Fruit fly (Drosophila melanogaster) ovary, adult (tissue): Measurements from ENCODE around the gene CG5556.

Experiments
- CG17801 ChIP-seq: fragments of 200-800 bp; optimal IDR thresholded peaks from 2 replicates; lab custom pipeline; 2019; ENCODE audit warnings: missing biosample characterization, mild to moderate bottlenecking, missing genetic modification characterization, moderate library complexity; ENCODE audit not compliant: partially characterized antibody

CG5556 gene

DNA sequence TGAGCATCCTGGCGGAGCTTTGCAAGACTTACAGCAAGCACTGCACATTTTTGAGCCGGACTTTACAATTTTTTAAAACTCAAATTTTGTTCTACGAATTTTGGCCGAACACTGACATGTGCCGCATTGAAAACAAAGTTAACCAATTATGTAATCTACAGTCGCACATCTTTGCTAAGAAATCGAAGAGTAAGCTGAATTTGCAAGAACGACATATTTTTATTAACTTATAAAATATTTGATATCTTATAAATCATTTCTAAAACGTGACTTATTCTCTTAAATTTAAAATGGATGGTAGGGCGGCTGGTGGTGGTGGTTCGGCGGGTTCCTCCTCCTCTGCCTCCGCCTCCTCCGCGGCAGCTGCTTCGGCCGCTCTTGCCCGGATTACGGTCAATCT, at the start of gene CG5556:
Gene CG5556 (minus strand): TSS at position 101 of the 400 bp plus-strand sequence.
- no peak for TF ChIP-seq CG17801 (GFP tag; lab: Kevin White, UChicago)

- no peak for TF ChIP-seq CG17801 (GFP tag; lab: Kevin White, UChicago)
Observed at dm6 chr2L:1399434-1399833, 46.8 kb upstream of the CG5556 start.

- no peak for TF ChIP-seq CG17801 (GFP tag; lab: Kevin White, UChicago)
Observed at dm6 chr2L:1393611-1394010, 40.9 kb upstream of the CG5556 start.

DNA sequence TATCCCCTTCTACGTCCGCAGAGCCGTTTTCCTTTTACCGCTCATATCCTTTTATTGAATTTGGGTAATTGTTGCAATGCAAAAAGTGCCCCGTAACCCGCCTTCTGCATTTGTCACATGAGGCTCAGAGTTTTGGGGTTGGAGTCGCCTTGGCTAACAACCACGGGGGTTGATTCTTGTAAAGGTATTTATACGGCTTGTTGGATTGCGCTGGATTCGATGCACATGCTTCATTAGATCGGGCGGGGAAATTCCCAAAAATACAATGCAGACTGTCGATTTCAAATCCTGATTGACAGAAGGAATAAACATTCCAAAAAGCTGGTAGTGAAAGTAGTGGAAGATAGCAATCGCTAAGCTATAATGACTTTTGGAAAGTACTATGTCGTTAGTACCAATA, 37.6 kb upstream of the CG5556 start:
- no peak for TF ChIP-seq CG17801 (GFP tag; lab: Kevin White, UChicago)

DNA sequence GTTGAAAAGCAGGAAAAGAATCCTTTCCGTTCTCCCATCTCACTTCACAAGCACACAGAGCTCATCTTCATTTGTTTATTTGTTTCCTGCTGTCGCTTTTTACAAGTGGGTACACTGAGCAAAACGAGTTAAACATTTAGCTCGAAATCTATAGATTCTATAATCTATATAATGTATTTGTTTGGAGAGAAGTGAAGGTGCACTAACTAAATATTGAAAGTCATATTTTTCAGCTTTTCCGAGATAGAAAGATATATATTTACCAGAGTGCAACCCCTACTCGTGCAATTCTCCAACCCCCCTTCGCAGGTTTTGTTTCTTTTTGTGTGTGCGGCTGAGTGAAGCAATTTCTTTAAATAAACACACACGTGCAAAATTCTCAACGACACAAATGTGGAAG, 35.1 kb upstream of the CG5556 start:
- no peak for TF ChIP-seq CG17801 (GFP tag; lab: Kevin White, UChicago)

dm6 chr2L:1386512-1386911, 33.8 kb upstream of the CG5556 start:
- TF ChIP-seq CG17801 (GFP tag; lab: Kevin White, UChicago): no peak

DNA sequence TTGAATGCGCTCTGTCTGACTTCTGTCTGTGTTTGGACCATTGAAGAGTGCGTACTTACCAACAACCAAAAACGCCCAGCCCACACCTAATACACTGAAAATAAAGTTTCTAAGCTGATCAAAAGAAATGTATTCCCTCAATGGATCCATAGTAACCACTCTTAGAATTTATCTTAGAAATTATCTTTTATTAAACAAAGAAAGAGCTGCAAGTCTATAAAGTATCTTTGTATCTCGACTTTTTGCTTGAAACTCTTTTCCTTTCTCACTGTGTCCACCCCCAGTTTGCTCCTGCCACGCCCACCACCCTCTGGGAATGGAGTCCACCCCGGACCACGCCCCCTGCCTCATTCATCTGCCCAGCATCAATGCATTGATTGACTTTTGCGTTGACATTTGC, 25.0 kb upstream of the CG5556 start:
- no peak for TF ChIP-seq CG17801 (GFP tag; lab: Kevin White, UChicago)

- no peak for TF ChIP-seq CG17801 (GFP tag; lab: Kevin White, UChicago)
Observed at dm6 chr2L:1367696-1368095, 15.0 kb upstream of the CG5556 start, which contains the start of gene CG14346. Gene CG14346, plus strand, starts transcription at chr2L:1367996.

dm6 chr2L:1365037-1365436, 12.4 kb upstream of the CG5556 start:
- no peak for TF ChIP-seq CG17801 (GFP tag; lab: Kevin White, UChicago)

DNA sequence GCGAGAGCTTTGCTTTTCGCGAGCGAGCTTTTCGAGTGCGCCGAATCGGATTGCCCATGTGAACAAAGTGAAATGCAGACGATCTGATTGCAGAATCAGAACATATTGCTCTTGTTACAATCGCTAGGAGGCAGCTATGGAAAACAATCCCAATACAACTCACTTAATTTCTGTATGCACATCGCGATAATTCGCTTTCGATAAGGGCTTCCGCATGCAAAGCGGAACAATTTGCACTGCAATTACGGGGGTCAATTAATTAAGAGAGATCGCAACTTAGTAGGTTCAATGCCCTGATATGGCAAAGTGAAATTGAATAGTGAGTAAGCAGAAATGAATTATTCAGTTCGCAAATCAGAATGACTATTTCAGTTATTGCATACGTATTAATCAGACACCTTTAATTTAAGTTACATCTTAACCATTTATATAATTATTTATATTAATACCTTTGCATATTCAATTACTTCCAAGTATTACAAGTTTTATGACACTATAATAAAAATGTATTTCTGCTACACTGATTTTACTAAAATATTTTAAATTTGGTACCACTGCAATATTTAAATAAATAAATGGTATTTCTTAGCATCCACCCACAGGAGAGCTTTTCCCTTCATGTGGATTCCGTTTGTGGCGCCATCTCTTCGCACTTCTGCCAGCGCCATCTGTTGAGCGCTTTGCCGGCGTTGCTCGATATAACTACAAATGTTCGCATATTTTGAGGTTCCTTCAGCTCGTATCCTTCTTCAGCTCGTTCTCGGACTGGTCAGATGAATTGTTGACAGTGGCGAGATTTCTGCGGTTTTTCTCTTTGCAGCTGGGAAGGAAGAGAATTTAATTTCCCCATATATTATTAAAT, 9.3 kb upstream of the CG5556 start, which contains the start of gene NLaz:
Gene NLaz (minus strand): TSS at position 51 of the 862 bp plus-strand sequence.
- no peak for TF ChIP-seq CG17801 (GFP tag; lab: Kevin White, UChicago)

DNA sequence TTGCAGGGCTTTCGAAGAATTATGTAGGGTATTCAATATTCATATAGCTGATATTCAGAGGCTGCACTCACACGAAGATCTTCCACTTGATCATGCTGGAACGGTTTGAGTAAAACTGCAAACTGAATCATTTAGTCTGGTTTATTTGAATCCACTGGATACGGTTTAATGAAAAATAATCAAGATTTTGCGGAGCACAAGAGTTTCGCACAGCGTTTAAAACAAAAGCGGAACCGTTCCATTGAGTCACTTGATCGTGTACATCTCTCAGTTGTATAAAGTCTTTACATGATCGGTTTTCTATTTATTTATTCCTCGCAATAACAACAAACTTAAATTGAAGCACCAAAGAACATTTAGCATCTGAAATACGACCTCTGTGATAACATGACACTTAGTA, 7.0 kb upstream of the CG5556 start, which contains the start of gene CG31659:
Gene CG31659 (minus strand): TSS at position 101 of the 400 bp plus-strand sequence.
- TF ChIP-seq CG17801 (GFP tag; lab: Kevin White, UChicago): no peak

dm6 chr2L:1355824-1356223, 3.2 kb upstream of the CG5556 start, which contains the start of gene CG5565:
Gene CG5565, minus strand, starts transcription at chr2L:1355924.
- no peak for TF ChIP-seq CG17801 (GFP tag; lab: Kevin White, UChicago)

DNA sequence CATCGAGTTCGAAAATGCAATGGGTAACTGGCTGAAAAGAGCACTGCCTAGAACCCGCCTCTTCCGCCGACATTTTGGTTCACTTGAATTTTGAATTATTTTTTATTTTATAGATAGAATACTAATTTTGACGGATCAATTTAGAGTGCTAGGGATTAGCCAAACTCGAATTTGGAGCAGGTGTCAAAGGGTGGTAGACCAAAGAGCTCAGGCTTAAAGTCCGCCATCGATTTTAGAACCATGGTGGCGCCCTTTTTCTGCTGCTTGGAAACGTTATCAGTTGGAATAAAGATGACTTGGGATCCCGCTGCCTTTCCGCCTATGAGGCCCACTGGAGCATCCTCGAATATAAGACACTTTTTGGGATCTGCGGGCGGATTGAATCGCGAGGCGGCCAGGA, 2.2 kb upstream of the CG5556 start, which contains the start of gene CG31924:
Gene CG31924 (minus strand): TSS at position 101 of the 400 bp plus-strand sequence.
- TF ChIP-seq CG17801 (GFP tag; lab: Kevin White, UChicago): no peak

- TF ChIP-seq CG17801 (GFP tag; lab: Kevin White, UChicago): no peak
Observed at dm6 chr2L:1354009-1354408, 1.3 kb upstream of the CG5556 start, which contains the start of gene CG5561. Gene CG5561, minus strand, starts transcription at chr2L:1354109.

DNA sequence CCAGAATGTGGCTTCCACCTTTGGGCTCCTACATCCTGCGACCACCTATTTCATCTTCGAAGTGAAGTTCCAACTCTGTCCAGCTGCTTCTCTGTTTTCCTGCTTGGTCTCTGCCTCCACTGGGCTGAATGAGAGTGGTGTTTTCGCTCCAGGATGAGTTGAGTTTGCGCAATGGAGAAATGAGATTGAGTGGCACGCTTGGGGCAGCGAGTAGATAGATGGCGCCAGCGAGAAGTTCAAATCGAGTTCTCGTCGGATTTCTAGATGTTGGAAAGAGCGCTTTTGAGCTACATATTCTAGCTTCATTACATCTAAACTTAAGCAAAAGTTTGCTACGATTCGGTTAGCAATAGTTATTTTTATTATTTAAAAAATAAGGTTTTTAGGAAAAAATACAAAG, 6.6 kb downstream of the CG5556 start:
- TF ChIP-seq CG17801 (GFP tag; lab: Kevin White, UChicago): no peak

dm6 chr2L:1344071-1344470, 8.6 kb downstream of the CG5556 start, which contains the start of the genes CG33922 and Cdlc2:
Gene CG33922, minus strand, starts transcription at chr2L:1344171.
Gene Cdlc2, plus strand, starts transcription at chr2L:1344400.
- TF ChIP-seq CG17801 (GFP tag; lab: Kevin White, UChicago): no peak
